Worm (Caenorhabditis elegans): ENCODE measurements around the gene mig-23.

The mig-23 gene

ce11 chrX:5975228-5975627, 26.6 kb upstream of the mig-23 start:
- TF ChIP-seq hlh-1 (tag; optimal IDR thresholded peaks at IDR 0.05), result no peak
- TF ChIP-seq ces-1 (GFP tag; optimal IDR thresholded peaks at IDR 0.05), result peak; percentile 93

ce11 chrX:5972212-5972611, 23.5 kb upstream of the mig-23 start:
- TF ChIP-seq zip-8 (tag; optimal IDR thresholded peaks at IDR 0.05) (no peak), snpc-4 (tag; optimal IDR thresholded peaks at IDR 0.05) (no peak), mab-5 (tag; optimal IDR thresholded peaks at IDR 0.05) (no peak), ztf-11 (tag; optimal IDR thresholded peaks at IDR 0.05) (no peak), ces-1 (GFP tag; optimal IDR thresholded peaks at IDR 0.05) (no peak), elt-3 (tag; optimal IDR thresholded peaks at IDR 0.05) (no peak), ceh-83 (GFP tag; optimal IDR thresholded peaks at IDR 0.05) (no peak), blmp-1 (tag; optimal IDR thresholded peaks at IDR 0.05) (no peak), ceh-43 (GFP tag; optimal IDR thresholded peaks at IDR 0.05) (no peak), drap-1 (GFP tag; optimal IDR thresholded peaks at IDR 0.05) (no peak), bed-3 (GFP tag; optimal IDR thresholded peaks at IDR 0.05) (no peak), M03D4.4 (tag; optimal IDR thresholded peaks at IDR 0.05) (no peak), ham-2 (GFP tag; optimal IDR thresholded peaks at IDR 0.05) (no peak), mls-2 (tag; optimal IDR thresholded peaks at IDR 0.05) (no peak), unc-62 (GFP tag; optimal IDR thresholded peaks at IDR 0.05) (no peak), ceh-39 (tag; optimal IDR thresholded peaks at IDR 0.05) (no peak), unc-39 (tag; optimal IDR thresholded peaks at IDR 0.05) (no peak), flh-1 (GFP tag; optimal IDR thresholded peaks at IDR 0.05) (no peak), cnd-1 (tag; optimal IDR thresholded peaks at IDR 0.05) (no peak)

- TF ChIP-seq unc-39 (tag; optimal IDR thresholded peaks at IDR 0.05) (no peak), ceh-39 (tag; optimal IDR thresholded peaks at IDR 0.05) (no peak), hlh-1 (tag; optimal IDR thresholded peaks at IDR 0.05) (no peak), ceh-43 (GFP tag; optimal IDR thresholded peaks at IDR 0.05) (no peak), mls-2 (tag; optimal IDR thresholded peaks at IDR 0.05) (no peak), blmp-1 (tag; optimal IDR thresholded peaks at IDR 0.05) (no peak), drap-1 (GFP tag; optimal IDR thresholded peaks at IDR 0.05) (no peak), elt-3 (tag; optimal IDR thresholded peaks at IDR 0.05) (no peak), sptf-1 (tag; optimal IDR thresholded peaks at IDR 0.05) (no peak), snpc-4 (tag; optimal IDR thresholded peaks at IDR 0.05) (no peak), nhr-12 (tag; optimal IDR thresholded peaks at IDR 0.05) (no peak), ham-2 (GFP tag; optimal IDR thresholded peaks at IDR 0.05) (no peak), nhr-2 (tag; optimal IDR thresholded peaks at IDR 0.05) (no peak), lsy-2 (tag; optimal IDR thresholded peaks at IDR 0.05) (no peak), ztf-11 (tag; optimal IDR thresholded peaks at IDR 0.05) (no peak), unc-120 (tag; optimal IDR thresholded peaks at IDR 0.05; ENCODE audit: poor library complexity, severe bottlenecking) (no peak), lin-32 (GFP tag; optimal IDR thresholded peaks at IDR 0.05) (no peak), nhr-28 (tag; optimal IDR thresholded peaks at IDR 0.05) (no peak), unc-62 (GFP tag; optimal IDR thresholded peaks at IDR 0.05) (no peak)
Observed at ce11 chrX:5962560-5962959, 13.9 kb upstream of the mig-23 start.

- no peak for TF ChIP-seq bed-3 (GFP tag; optimal IDR thresholded peaks at IDR 0.05)
- no peak for TF ChIP-seq nhr-76 (tag; optimal IDR thresholded peaks at IDR 0.05)
- no peak for TF ChIP-seq nhr-28 (tag; optimal IDR thresholded peaks at IDR 0.05)
- TF ChIP-seq blmp-1 (tag; optimal IDR thresholded peaks at IDR 0.05), result no peak
- no peak for TF ChIP-seq zip-8 (tag; optimal IDR thresholded peaks at IDR 0.05)
- TF ChIP-seq cnd-1 (tag; optimal IDR thresholded peaks at IDR 0.05), result no peak
- TF ChIP-seq ceh-83 (GFP tag; optimal IDR thresholded peaks at IDR 0.05), result no peak
- TF ChIP-seq elt-1 (tag; optimal IDR thresholded peaks at IDR 0.05; ENCODE audit: borderline replicate concordance, insufficient read depth), result no peak
- TF ChIP-seq ceh-39 (tag; optimal IDR thresholded peaks at IDR 0.05), result no peak
- no peak for TF ChIP-seq lsy-2 (tag; optimal IDR thresholded peaks at IDR 0.05)
- no peak for TF ChIP-seq ceh-43 (GFP tag; optimal IDR thresholded peaks at IDR 0.05)
- TF ChIP-seq hlh-1 (tag; optimal IDR thresholded peaks at IDR 0.05), result no peak
- TF ChIP-seq mep-1 (tag; optimal IDR thresholded peaks at IDR 0.05), result no peak
- no peak for TF ChIP-seq lin-13 (tag; optimal IDR thresholded peaks at IDR 0.05)
- TF ChIP-seq ham-2 (GFP tag; optimal IDR thresholded peaks at IDR 0.05), result no peak
- no peak for TF ChIP-seq tbx-8 (GFP tag; optimal IDR thresholded peaks at IDR 0.05)
Observed at ce11 chrX:5960872-5961271, 12.2 kb upstream of the mig-23 start.

- TF ChIP-seq mab-5 (tag; optimal IDR thresholded peaks at IDR 0.05), result no peak
- TF ChIP-seq mls-2 (tag; optimal IDR thresholded peaks at IDR 0.05), result no peak
- TF ChIP-seq lin-13 (tag; optimal IDR thresholded peaks at IDR 0.05), result no peak
- TF ChIP-seq nhr-237 (tag; optimal IDR thresholded peaks at IDR 0.05), result no peak
- TF ChIP-seq cnd-1 (tag; optimal IDR thresholded peaks at IDR 0.05), result no peak
- no peak for TF ChIP-seq hlh-1 (tag; optimal IDR thresholded peaks at IDR 0.05)
Observed at ce11 chrX:5958815-5959214, 10.1 kb upstream of the mig-23 start, which contains the start of gene R07E4.1. R07E4.1 (plus strand) TSS chrX:5959115.
